Fruit fly (Drosophila melanogaster): Measurements from ENCODE around the gene tna.

The tna gene

dm6 chr3L:10851853-10852346 lies 16.6 kb downstream of the tna start (continued):
- TF ChIP-seq ftz-f1 (GFP tag; optimal IDR thresholded peaks at IDR 0.05) (no peak), Rfx (GFP tag; IDR thresholded peaks at IDR 0.05) (no peak), nau (GFP tag; optimal IDR thresholded peaks at IDR 0.05) (no peak), Hr39 (optimal IDR thresholded peaks at IDR 0.05) (no peak), CG42726 (GFP tag; IDR thresholded peaks at IDR 0.05; ENCODE audit: partially characterized antibody) (no peak), sug (tag; optimal IDR thresholded peaks at IDR 0.05) (no peak), Aef1 (GFP tag; IDR thresholded peaks at IDR 0.05) (no peak), CG17361 (GFP tag; IDR thresholded peaks at IDR 0.05) (peak; percentile 84), stc (GFP tag; IDR thresholded peaks at IDR 0.05) (0 out of 2 replicates have a peak, but pooled peaks have one; percentile 2), grau (tag; optimal IDR thresholded peaks at IDR 0.05) (peak; percentile 34), CG8290 (GFP tag; optimal IDR thresholded peaks at IDR 0.05) (no peak), CG8290 (tag; optimal IDR thresholded peaks at IDR 0.05) (no peak), Hr3 (GFP tag; optimal IDR thresholded peaks at IDR 0.05) (peak; percentile 50), CG10209 (GFP tag; optimal IDR thresholded peaks at IDR 0.05) (peak; percentile 17), shn (GFP tag; optimal IDR thresholded peaks at IDR 0.05) (no peak)

- TF ChIP-seq cg (GFP tag; optimal IDR thresholded peaks at IDR 0.05) = peak; percentile 79
- TF ChIP-seq Dll (GFP tag; IDR thresholded peaks at IDR 0.05; ENCODE audit: partially characterized antibody) = 0 out of 4 replicates have a peak, but pooled peaks have one; percentile 37
- TF ChIP-seq psq (GFP tag; optimal IDR thresholded peaks at IDR 0.05) = peak; percentile 40
- peak; percentile 99 for TF ChIP-seq nom (GFP tag; optimal IDR thresholded peaks at IDR 0.05)
- no peak for TF ChIP-seq Ets97D (GFP tag; optimal IDR thresholded peaks at IDR 0.05)
- TF ChIP-seq CG32772 (GFP tag; IDR thresholded peaks at IDR 0.05) = peak; percentile 69
- no peak for TF ChIP-seq Gsc (GFP tag; IDR thresholded peaks at IDR 0.05)
- peak; percentile 60; the same call in 1 of the 2 replicates for TF ChIP-seq vvl (GFP tag; IDR thresholded peaks at IDR 0.05)
- TF ChIP-seq vfl (GFP tag; optimal IDR thresholded peaks at IDR 0.05) = no peak
- TF ChIP-seq Xrp1 (GFP tag; IDR thresholded peaks at IDR 0.05) = peak; percentile 52
- TF ChIP-seq pb (GFP tag; optimal IDR thresholded peaks at IDR 0.05) = no peak
- TF ChIP-seq zf30C (GFP tag; optimal IDR thresholded peaks at IDR 0.05) = no peak
- no peak for TF ChIP-seq pita (GFP tag; optimal IDR thresholded peaks at IDR 0.05)
- TF ChIP-seq inv (GFP tag; IDR thresholded peaks at IDR 0.05; ENCODE audit: partially characterized antibody) = no peak
- TF ChIP-seq CG10209 (GFP tag; optimal IDR thresholded peaks at IDR 0.05) = no peak
- no peak for TF ChIP-seq prd (optimal IDR thresholded peaks at IDR 0.05)
- peak; percentile 47; the same call in 1 of the 3 replicates for TF ChIP-seq prd (GFP tag; IDR thresholded peaks at IDR 0.05)
- no peak for TF ChIP-seq Dbx (GFP tag; IDR thresholded peaks at IDR 0.05)
- TF ChIP-seq sens-2 (GFP tag; IDR thresholded peaks at IDR 0.05) = 0 out of 2 replicates have a peak, but pooled peaks have one; percentile 4
- no peak for TF ChIP-seq vnd (GFP tag; IDR thresholded peaks at IDR 0.05; ENCODE audit: partially characterized antibody)
- peak; percentile 37 for TF ChIP-seq her (GFP tag; optimal IDR thresholded peaks at IDR 0.05)
- no peak for TF ChIP-seq zen (tag; optimal IDR thresholded peaks at IDR 0.05)
- no peak for TF ChIP-seq HmgD (GFP tag; optimal IDR thresholded peaks at IDR 0.05)
- no peak for TF ChIP-seq CG10565 (GFP tag; optimal IDR thresholded peaks at IDR 0.05)
- peak; percentile 10 for TF ChIP-seq oc (tag; optimal IDR thresholded peaks at IDR 0.05)
- TF ChIP-seq Ets65A (GFP tag) = peak; percentile 1
- TF ChIP-seq az2 (GFP tag; optimal IDR thresholded peaks at IDR 0.05) = no peak
- no peak for TF ChIP-seq B-H1 (GFP tag; IDR thresholded peaks at IDR 0.05)
- 0 out of 2 replicates have a peak, but pooled peaks have one; percentile 24 for TF ChIP-seq wdn (GFP tag; IDR thresholded peaks at IDR 0.05)
- TF ChIP-seq Sry-β (GFP tag; optimal IDR thresholded peaks at IDR 0.05) = no peak
- TF ChIP-seq sug (tag; optimal IDR thresholded peaks at IDR 0.05) = peak; percentile 13
- peak; percentile 96 for TF ChIP-seq sqz (GFP tag; optimal IDR thresholded peaks at IDR 0.05)
- peak; percentile 48; the same call in 1 of the 2 replicates for TF ChIP-seq CG14441 (GFP tag; IDR thresholded peaks at IDR 0.05)
- no peak for TF ChIP-seq Xbp1 (GFP tag; optimal IDR thresholded peaks at IDR 0.05)
- TF ChIP-seq zfh2 (GFP tag; optimal IDR thresholded peaks at IDR 0.05) = no peak
- no peak for TF ChIP-seq Vsx1 (GFP tag; optimal IDR thresholded peaks at IDR 0.05)
- TF ChIP-seq Ravus (GFP tag; IDR thresholded peaks at IDR 0.05) = no peak
These were observed 17.2 kb downstream of the tna start for dm6 chr3L:10852347-10853130.

Data from whole organism, embryonic.